Worm (Caenorhabditis elegans) whole organism, L2 larva: Measurements from ENCODE around the gene C05D12.7.

ENCODE experiments used
- C34F6.9 ChIP-seq: fragments of 150-350 bp; optimal IDR thresholded peaks from 2 replicates; lab custom pipeline; 2014; ENCODE audit warnings: missing biosample characterization, missing genetic modification characterization
- F13H6.1 ChIP-seq: sonication (generic microtip); optimal IDR thresholded peaks from 2 replicates; lab custom pipeline; 2016; ENCODE audit warnings: missing genetic modification characterization, missing compliant biosample characterization
- R02D3.7 ChIP-seq: fragments of 150-350 bp; optimal IDR thresholded peaks from 2 replicates; lab custom pipeline; 2014; ENCODE audit warnings: missing biosample characterization, missing genetic modification characterization
- aly-2 ChIP-seq: fragments of 150-350 bp; optimal IDR thresholded peaks from 2 replicates; lab custom pipeline; 2014; ENCODE audit warnings: missing biosample characterization, missing genetic modification characterization
- blmp-1 ChIP-seq: sonication (generic microtip); optimal IDR thresholded peaks from 2 replicates; lab custom pipeline; 2017; ENCODE audit warnings: missing genetic modification characterization, mild to moderate bottlenecking, missing compliant biosample characterization, antibody characterized with exemption, moderate library complexity; ENCODE audit not compliant: insufficient read depth
- ceh-16 ChIP-seq: fragments of 150-350 bp; optimal IDR thresholded peaks from 2 replicates; lab custom pipeline; 2014; ENCODE audit warnings: missing biosample characterization, missing genetic modification characterization
- ceh-82 ChIP-seq: fragments of 150-350 bp; optimal IDR thresholded peaks from 2 replicates; lab custom pipeline; 2014; ENCODE audit warnings: missing biosample characterization, missing genetic modification characterization
- egl-27 ChIP-seq: sonication (generic microtip); optimal IDR thresholded peaks from 3 replicates; lab custom pipeline; 2017; ENCODE audit warnings: missing biosample characterization, missing genetic modification reagents, missing genetic modification characterization
- elt-1 ChIP-seq: fragments of 150-350 bp; optimal IDR thresholded peaks from 2 replicates; lab custom pipeline; 2014; ENCODE audit warnings: missing biosample characterization, missing genetic modification characterization
- fos-1 ChIP-seq: fragments of 150-350 bp; optimal IDR thresholded peaks from 2 replicates; lab custom pipeline; 2014; ENCODE audit warnings: missing biosample characterization, missing genetic modification characterization
- gmeb-1 ChIP-seq: fragments of 150-350 bp; optimal IDR thresholded peaks from 2 replicates; lab custom pipeline; 2014; ENCODE audit warnings: missing biosample characterization, missing genetic modification characterization
- lin-11 ChIP-seq: fragments of 150-350 bp; sonication (generic microtip); optimal IDR thresholded peaks from 2 replicates; lab custom pipeline; 2014; ENCODE audit warnings: missing biosample characterization, missing genetic modification characterization, inconsistent platforms, mixed read lengths
- lin-13 ChIP-seq: fragments of 150-350 bp; optimal IDR thresholded peaks from 2 replicates; lab custom pipeline; 2014; ENCODE audit warnings: missing biosample characterization, missing genetic modification reagents, missing genetic modification characterization
- lin-39 ChIP-seq: fragments of 150-350 bp; optimal IDR thresholded peaks from 2 replicates; lab custom pipeline; 2014; ENCODE audit warnings: missing biosample characterization, missing genetic modification reagents, missing genetic modification characterization
- lsy-2 ChIP-seq, 2 experiments: fragments of 150-350 bp in 1 of 2; sonication (generic microtip) in 1 of 2; optimal IDR thresholded peaks; 2 replicates each; lab custom pipeline; 2014 to 2017; ENCODE audit warnings: missing biosample characterization in 2 of 2, missing genetic modification characterization in 2 of 2
- mbf-1 ChIP-seq: sonication (generic microtip); optimal IDR thresholded peaks from 2 replicates; lab custom pipeline; 2017; ENCODE audit warnings: missing biosample characterization, missing genetic modification characterization
- mdl-1 ChIP-seq, 2 experiments: fragments of 150-350 bp in 1 of 2; sonication (generic microtip) in 1 of 2; optimal IDR thresholded peaks; 2 replicates each; lab custom pipeline; 2017; ENCODE audit warnings: missing biosample characterization in 2 of 2, missing genetic modification characterization in 2 of 2
- nhr-11 ChIP-seq: fragments of 150-350 bp; optimal IDR thresholded peaks from 2 replicates; lab custom pipeline; 2014; ENCODE audit warnings: missing biosample characterization, missing genetic modification characterization
- nhr-12 ChIP-seq: fragments of 150-350 bp; optimal IDR thresholded peaks from 2 replicates; lab custom pipeline; 2014; ENCODE audit warnings: missing biosample characterization, missing genetic modification characterization
- nhr-129 ChIP-seq: fragments of 150-350 bp; optimal IDR thresholded peaks from 2 replicates; lab custom pipeline; 2014; ENCODE audit warnings: missing biosample characterization, missing genetic modification characterization
- nhr-21 ChIP-seq: fragments of 150-350 bp; optimal IDR thresholded peaks from 2 replicates; lab custom pipeline; 2014; ENCODE audit warnings: missing biosample characterization, missing genetic modification characterization
- nhr-23 ChIP-seq: fragments of 150-350 bp; optimal IDR thresholded peaks from 2 replicates; lab custom pipeline; 2014; ENCODE audit warnings: missing biosample characterization, missing genetic modification reagents, missing genetic modification characterization
- nhr-237 ChIP-seq: fragments of 150-350 bp; optimal IDR thresholded peaks from 2 replicates; lab custom pipeline; 2014; ENCODE audit warnings: missing biosample characterization, missing genetic modification characterization
- nhr-25 ChIP-seq: fragments of 150-350 bp; sonication (generic microtip); optimal IDR thresholded peaks from 3 replicates; lab custom pipeline; 2014; ENCODE audit warnings: missing biosample characterization, missing genetic modification characterization
- nhr-77 ChIP-seq: fragments of 150-350 bp; optimal IDR thresholded peaks from 2 replicates; lab custom pipeline; 2014; ENCODE audit warnings: missing biosample characterization, missing genetic modification characterization
- sem-4 ChIP-seq: fragments of 150-350 bp; optimal IDR thresholded peaks from 2 replicates; lab custom pipeline; 2014; ENCODE audit warnings: missing biosample characterization, missing genetic modification reagents, missing genetic modification characterization
- skn-1 ChIP-seq: sonication (generic microtip); optimal IDR thresholded peaks from 2 replicates; lab custom pipeline; 2017; ENCODE audit warnings: missing biosample characterization, missing genetic modification characterization
- sma-3 ChIP-seq: sonication (generic microtip); optimal IDR thresholded peaks from 2 replicates; lab custom pipeline; 2016; ENCODE audit warnings: missing genetic modification reagents, missing genetic modification characterization, missing compliant biosample characterization
- sma-9 ChIP-seq, 2 experiments: fragments of 150-350 bp in 1 of 2; sonication (generic microtip) in 1 of 2; optimal IDR thresholded peaks; 2 replicates each; lab custom pipeline; 2014 to 2016; ENCODE audit warnings: missing genetic modification characterization in 2 of 2, mild to moderate bottlenecking in 1 of 2, missing biosample characterization in 1 of 2, missing compliant biosample characterization in 1 of 2, missing genetic modification reagents in 1 of 2, moderate library complexity in 1 of 2
- snpc-4 ChIP-seq: fragments of 150-350 bp; optimal IDR thresholded peaks from 2 replicates; lab custom pipeline; 2014; ENCODE audit warnings: missing biosample characterization, missing genetic modification characterization
- unc-39 ChIP-seq: fragments of 150-350 bp; optimal IDR thresholded peaks from 2 replicates; lab custom pipeline; 2014; ENCODE audit warnings: missing biosample characterization, missing genetic modification characterization
- unc-62 ChIP-seq: fragments of 150-350 bp; optimal IDR thresholded peaks from 2 replicates; lab custom pipeline; 2014; ENCODE audit warnings: missing biosample characterization, missing genetic modification reagents, missing genetic modification characterization
- zag-1 ChIP-seq: fragments of 150-350 bp; optimal IDR thresholded peaks from 2 replicates; lab custom pipeline; 2014; ENCODE audit warnings: missing biosample characterization, missing genetic modification characterization
- ztf-1 ChIP-seq: fragments of 200-800 bp; sonication (Bioruptor generic); conservative IDR thresholded peaks from 2 replicates; pipeline ENCODE4 v1.3.6; 2022; ENCODE audit warnings: missing genetic modification characterization, missing compliant biosample characterization
- ztf-11 ChIP-seq: sonication (generic microtip); optimal IDR thresholded peaks from 2 replicates; lab custom pipeline; 2017; ENCODE audit warnings: missing biosample characterization, missing genetic modification characterization
- ztf-4 ChIP-seq: fragments of 150-350 bp; optimal IDR thresholded peaks from 2 replicates; lab custom pipeline; 2014; ENCODE audit warnings: missing biosample characterization, missing genetic modification characterization

Gene C05D12.7

DNA sequence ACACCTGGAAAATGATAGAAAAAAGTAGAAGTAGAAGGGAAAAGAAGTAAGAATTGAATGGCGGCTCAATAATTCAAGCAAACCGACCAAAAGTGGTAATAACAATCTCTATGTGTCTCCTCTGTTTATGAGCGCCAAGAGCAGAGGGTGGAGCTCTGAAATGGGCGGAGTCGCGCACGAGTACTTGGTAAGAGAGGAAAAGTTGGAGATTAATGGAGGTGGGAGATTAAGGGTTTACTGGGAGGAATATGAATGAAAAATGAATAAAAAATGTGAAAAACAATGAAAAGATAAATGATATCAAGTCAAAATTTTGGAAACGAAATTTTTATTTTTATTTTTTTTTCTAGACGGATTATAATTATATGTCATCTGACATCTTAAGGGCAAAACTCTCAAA lies 32.2 kb upstream of the C05D12.7 start:
- TF ChIP-seq ceh-82 (no peak), nhr-12 (tag; lab: Kevin White, UChicago) (no peak), ztf-4 (tag; lab: Kevin White, UChicago) (no peak)

- TF ChIP-seq lin-11 = no peak
- no peak for TF ChIP-seq lsy-2 (tag; optimal IDR thresholded peaks at IDR 0.05; lab: Kevin White, UChicago)
- TF ChIP-seq egl-27 (tag; lab: Kevin White, UChicago) = no peak
- TF ChIP-seq nhr-21 (tag; lab: Kevin White, UChicago) = no peak
- no peak for TF ChIP-seq ceh-16 (tag; lab: Kevin White, UChicago)
- TF ChIP-seq snpc-4 (tag; lab: Kevin White, UChicago) = no peak
- TF ChIP-seq elt-1 (tag; lab: Kevin White, UChicago) = no peak
- TF ChIP-seq zag-1 (tag; lab: Kevin White, UChicago) = no peak
- TF ChIP-seq skn-1 = no peak
- no peak for TF ChIP-seq unc-62 (GFP tag; lab: Kevin White, UChicago)
- no peak for TF ChIP-seq nhr-237
- TF ChIP-seq nhr-25 = no peak
- TF ChIP-seq mbf-1 (tag; lab: Kevin White, UChicago) = no peak
- TF ChIP-seq nhr-77 = no peak
- TF ChIP-seq nhr-129 = no peak
These were observed 26.8 kb upstream of the C05D12.7 start, which contains the start of the genes C33B4.5 and C33B4.4 for ce11 chrII:11383058-11383457. C33B4.5 (plus strand) TSS chrII:11383327. C33B4.4 (minus strand) TSS chrII:11383442.

ce11 chrII:11384099-11384498 lies 25.8 kb upstream of the C05D12.7 start:
- no peak for TF ChIP-seq zag-1 (tag; lab: Kevin White, UChicago)
- no peak for TF ChIP-seq snpc-4 (tag; lab: Kevin White, UChicago)
- TF ChIP-seq mdl-1 (tag; optimal IDR thresholded peaks at IDR 0.05; lab: Kevin White, UChicago) = no peak

DNA sequence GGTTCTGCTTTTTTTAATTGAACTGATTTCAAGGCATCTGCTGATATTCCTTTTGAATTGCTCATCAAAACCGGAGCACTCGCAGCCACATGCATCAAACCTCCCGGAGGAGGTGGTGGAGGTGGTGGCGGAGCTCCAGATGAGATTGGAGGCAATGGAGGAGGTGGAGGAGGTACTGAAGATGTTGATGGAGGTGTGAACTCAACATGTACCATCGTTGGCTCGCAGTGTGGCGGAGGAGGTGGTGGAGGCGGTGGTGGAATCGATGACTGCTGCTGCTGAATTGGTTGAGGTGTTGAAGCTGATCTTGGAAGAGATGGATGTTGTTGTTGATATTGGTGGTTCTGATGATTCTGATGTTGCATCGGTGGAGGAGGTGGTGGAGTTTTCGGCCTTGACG lies 22.9 kb upstream of the C05D12.7 start:
- TF ChIP-seq gmeb-1 (tag; lab: Kevin White, UChicago) = no peak
- TF ChIP-seq mbf-1 (tag; lab: Kevin White, UChicago) = no peak
- TF ChIP-seq ztf-1 (GFP tag; lab: Robert Waterston, UW) = no peak
- TF ChIP-seq egl-27 (tag; lab: Kevin White, UChicago) = no peak
- no peak for TF ChIP-seq sma-9 (GFP tag; optimal IDR thresholded peaks at IDR 0.05; lab: Kevin White, UChicago)
- TF ChIP-seq sma-9 (tag; optimal IDR thresholded peaks at IDR 0.05; lab: Kevin White, UChicago) = no peak
- no peak for TF ChIP-seq lin-39 (tag; lab: Kevin White, UChicago)
- no peak for TF ChIP-seq nhr-21 (tag; lab: Kevin White, UChicago)
- TF ChIP-seq ceh-16 (tag; lab: Kevin White, UChicago) = no peak
- no peak for TF ChIP-seq lsy-2 (tag; optimal IDR thresholded peaks at IDR 0.05; lab: Kevin White, UChicago)

DNA sequence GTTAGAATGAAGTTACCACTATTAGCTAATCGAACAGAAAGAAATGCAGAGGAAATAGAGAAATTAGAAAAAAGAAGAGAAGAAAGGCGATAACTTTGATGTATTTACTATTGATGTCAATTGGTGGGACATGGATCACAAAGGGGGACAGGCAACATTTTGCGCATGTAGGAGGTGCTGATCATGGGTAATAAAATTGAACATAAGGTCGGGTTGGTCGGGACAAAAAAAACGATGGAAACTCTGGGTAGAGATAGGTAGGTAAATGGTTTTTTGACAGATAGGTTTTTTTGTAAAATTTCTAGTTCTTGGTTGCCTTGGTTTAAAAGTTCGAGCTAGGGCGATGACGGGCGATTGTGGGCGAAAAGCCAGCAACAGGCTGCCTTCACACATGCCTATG lies 19.0 kb upstream of the C05D12.7 start, which contains the start of gene shn-1:
TSS of gene shn-1 (minus strand) at position 101 of the 400 bp plus-strand sequence.
- no peak for TF ChIP-seq R02D3.7
- TF ChIP-seq sma-3 (GFP tag; lab: Kevin White, UChicago) = no peak
- no peak for TF ChIP-seq fos-1 (tag; lab: Kevin White, UChicago)
- TF ChIP-seq ztf-11 = no peak
- no peak for TF ChIP-seq nhr-23 (tag; lab: Kevin White, UChicago)
- TF ChIP-seq ceh-82 = no peak

DNA sequence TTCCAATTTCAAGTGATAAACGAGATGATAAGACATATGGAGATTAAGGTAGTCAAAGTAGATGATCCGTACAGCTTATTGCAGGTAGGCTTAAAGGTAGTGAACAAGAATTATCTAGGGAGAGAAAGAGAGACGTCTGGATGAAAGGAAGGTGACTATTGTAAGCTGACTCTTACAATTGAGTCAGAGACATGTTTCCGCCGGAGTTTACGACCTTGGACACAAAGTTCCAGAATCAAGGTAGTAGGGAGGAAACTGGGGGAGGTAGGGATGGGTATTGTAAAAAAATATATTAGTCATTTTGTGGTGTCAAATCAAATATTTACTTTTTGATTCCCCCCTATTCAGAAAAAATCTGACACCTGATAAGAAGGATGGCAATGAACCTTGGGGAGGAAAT lies 17.5 kb upstream of the C05D12.7 start:
- TF ChIP-seq unc-62 (GFP tag; lab: Kevin White, UChicago) (no peak), aly-2 (tag; lab: Kevin White, UChicago) (no peak), blmp-1 (tag; lab: Kevin White, UChicago) (no peak), ztf-1 (GFP tag; lab: Robert Waterston, UW) (no peak), C34F6.9 (tag; lab: Kevin White, UChicago) (no peak), unc-39 (tag; lab: Kevin White, UChicago) (no peak), lsy-2 (tag; optimal IDR thresholded peaks at IDR 0.05; lab: Kevin White, UChicago) (no peak), nhr-77 (no peak), R02D3.7 (no peak), lin-13 (GFP tag; lab: Kevin White, UChicago) (no peak), lin-39 (tag; lab: Kevin White, UChicago) (no peak), nhr-11 (tag; lab: Kevin White, UChicago) (no peak), ztf-4 (tag; lab: Kevin White, UChicago) (no peak), F13H6.1 (no peak), lin-11 (no peak), sem-4 (tag; lab: Kevin White, UChicago) (no peak), skn-1 (no peak)
- TF ChIP-seq, all 48 proteins: peak for 0
